Worm (Caenorhabditis elegans) whole organism, L2 larva: ENCODE results near the gene hmg-1.1.

Source experiments
- C34F6.9 ChIP-seq: fragments of 150-350 bp; optimal IDR thresholded peaks from 2 replicates; lab custom pipeline; 2014; ENCODE audit warnings: missing biosample characterization, missing genetic modification characterization
- F13H6.1 ChIP-seq: sonication (generic microtip); optimal IDR thresholded peaks from 2 replicates; lab custom pipeline; 2016; ENCODE audit warnings: missing genetic modification characterization, missing compliant biosample characterization
- R02D3.7 ChIP-seq: fragments of 150-350 bp; optimal IDR thresholded peaks from 2 replicates; lab custom pipeline; 2014; ENCODE audit warnings: missing biosample characterization, missing genetic modification characterization
- Y55F3AM.14 ChIP-seq: fragments of 200-800 bp; sonication (Bioruptor generic); optimal IDR thresholded peaks from 2 replicates; lab custom pipeline; 2018; ENCODE audit warnings: mild to moderate bottlenecking, missing genetic modification characterization, missing compliant biosample characterization
- ZK546.5 ChIP-seq: sonication (generic microtip); optimal IDR thresholded peaks from 2 replicates; lab custom pipeline; 2017; ENCODE audit warnings: missing biosample characterization, missing genetic modification characterization
- alr-1 ChIP-seq: fragments of 150-350 bp; optimal IDR thresholded peaks from 2 replicates; lab custom pipeline; 2014; ENCODE audit warnings: missing biosample characterization, missing genetic modification characterization
- aly-2 ChIP-seq: fragments of 150-350 bp; optimal IDR thresholded peaks from 2 replicates; lab custom pipeline; 2014; ENCODE audit warnings: missing biosample characterization, missing genetic modification characterization
- ama-1 ChIP-seq: fragments of 150-350 bp; optimal IDR thresholded peaks from 2 replicates; lab custom pipeline; 2018; ENCODE audit warnings: inconsistent platforms
- blmp-1 ChIP-seq: sonication (generic microtip); optimal IDR thresholded peaks from 2 replicates; lab custom pipeline; 2017; ENCODE audit warnings: missing genetic modification characterization, mild to moderate bottlenecking, missing compliant biosample characterization, antibody characterized with exemption, moderate library complexity; ENCODE audit not compliant: insufficient read depth
- ceh-16 ChIP-seq: fragments of 150-350 bp; optimal IDR thresholded peaks from 2 replicates; lab custom pipeline; 2014; ENCODE audit warnings: missing biosample characterization, missing genetic modification characterization
- ceh-82 ChIP-seq: fragments of 150-350 bp; optimal IDR thresholded peaks from 2 replicates; lab custom pipeline; 2014; ENCODE audit warnings: missing biosample characterization, missing genetic modification characterization
- crh-2 ChIP-seq: sonication (generic microtip); optimal IDR thresholded peaks from 2 replicates; lab custom pipeline; 2017; ENCODE audit warnings: missing biosample characterization, missing genetic modification characterization
- dmd-4 ChIP-seq: sonication (generic microtip); optimal IDR thresholded peaks from 2 replicates; lab custom pipeline; 2017; ENCODE audit warnings: missing biosample characterization, missing genetic modification characterization
- egl-27 ChIP-seq: sonication (generic microtip); optimal IDR thresholded peaks from 3 replicates; lab custom pipeline; 2017; ENCODE audit warnings: missing biosample characterization, missing genetic modification reagents, missing genetic modification characterization
- elt-1 ChIP-seq: fragments of 150-350 bp; optimal IDR thresholded peaks from 2 replicates; lab custom pipeline; 2014; ENCODE audit warnings: missing biosample characterization, missing genetic modification characterization
- elt-3 ChIP-seq: sonication (generic microtip); optimal IDR thresholded peaks from 2 replicates; lab custom pipeline; 2017; ENCODE audit warnings: missing biosample characterization, missing genetic modification characterization
- fos-1 ChIP-seq: fragments of 150-350 bp; optimal IDR thresholded peaks from 2 replicates; lab custom pipeline; 2014; ENCODE audit warnings: missing biosample characterization, missing genetic modification characterization
- lin-11 ChIP-seq: fragments of 150-350 bp; sonication (generic microtip); optimal IDR thresholded peaks from 2 replicates; lab custom pipeline; 2014; ENCODE audit warnings: missing biosample characterization, missing genetic modification characterization, inconsistent platforms, mixed read lengths
- lin-39 ChIP-seq: fragments of 150-350 bp; optimal IDR thresholded peaks from 2 replicates; lab custom pipeline; 2014; ENCODE audit warnings: missing biosample characterization, missing genetic modification reagents, missing genetic modification characterization
- lsy-2 ChIP-seq, 2 experiments: fragments of 150-350 bp in 1 of 2; sonication (generic microtip) in 1 of 2; optimal IDR thresholded peaks; 2 replicates each; lab custom pipeline; 2014 to 2017; ENCODE audit warnings: missing biosample characterization in 2 of 2, missing genetic modification characterization in 2 of 2
- mab-5 ChIP-seq: fragments of 150-350 bp; optimal IDR thresholded peaks from 2 replicates; lab custom pipeline; 2014; ENCODE audit warnings: missing biosample characterization, missing genetic modification characterization
- mbf-1 ChIP-seq: sonication (generic microtip); optimal IDR thresholded peaks from 2 replicates; lab custom pipeline; 2017; ENCODE audit warnings: missing biosample characterization, missing genetic modification characterization
- mdl-1 ChIP-seq, 2 experiments: fragments of 150-350 bp in 1 of 2; sonication (generic microtip) in 1 of 2; optimal IDR thresholded peaks; 2 replicates each; lab custom pipeline; 2017; ENCODE audit warnings: missing biosample characterization in 2 of 2, missing genetic modification characterization in 2 of 2
- nhr-10 ChIP-seq: sonication (generic microtip); optimal IDR thresholded peaks from 2 replicates; lab custom pipeline; 2017; ENCODE audit warnings: missing biosample characterization, missing genetic modification characterization
- nhr-12 ChIP-seq: fragments of 150-350 bp; optimal IDR thresholded peaks from 2 replicates; lab custom pipeline; 2014; ENCODE audit warnings: missing biosample characterization, missing genetic modification characterization
- nhr-21 ChIP-seq: fragments of 150-350 bp; optimal IDR thresholded peaks from 2 replicates; lab custom pipeline; 2014; ENCODE audit warnings: missing biosample characterization, missing genetic modification characterization
- nhr-23 ChIP-seq: fragments of 150-350 bp; optimal IDR thresholded peaks from 2 replicates; lab custom pipeline; 2014; ENCODE audit warnings: missing biosample characterization, missing genetic modification reagents, missing genetic modification characterization
- nhr-237 ChIP-seq: fragments of 150-350 bp; optimal IDR thresholded peaks from 2 replicates; lab custom pipeline; 2014; ENCODE audit warnings: missing biosample characterization, missing genetic modification characterization
- nhr-25 ChIP-seq: fragments of 150-350 bp; sonication (generic microtip); optimal IDR thresholded peaks from 3 replicates; lab custom pipeline; 2014; ENCODE audit warnings: missing biosample characterization, missing genetic modification characterization
- nhr-6 ChIP-seq: fragments of 150-350 bp; optimal IDR thresholded peaks from 2 replicates; lab custom pipeline; 2014; ENCODE audit warnings: missing biosample characterization, missing genetic modification characterization
- nhr-77 ChIP-seq: fragments of 150-350 bp; optimal IDR thresholded peaks from 2 replicates; lab custom pipeline; 2014; ENCODE audit warnings: missing biosample characterization, missing genetic modification characterization
- peb-1 ChIP-seq: fragments of 150-350 bp; optimal IDR thresholded peaks from 2 replicates; lab custom pipeline; 2014; ENCODE audit warnings: missing biosample characterization, missing genetic modification characterization
- sem-4 ChIP-seq: fragments of 150-350 bp; optimal IDR thresholded peaks from 2 replicates; lab custom pipeline; 2014; ENCODE audit warnings: missing biosample characterization, missing genetic modification reagents, missing genetic modification characterization
- skn-1 ChIP-seq: sonication (generic microtip); optimal IDR thresholded peaks from 2 replicates; lab custom pipeline; 2017; ENCODE audit warnings: missing biosample characterization, missing genetic modification characterization
- sma-3 ChIP-seq: sonication (generic microtip); optimal IDR thresholded peaks from 2 replicates; lab custom pipeline; 2016; ENCODE audit warnings: missing genetic modification reagents, missing genetic modification characterization, missing compliant biosample characterization
- sma-9 ChIP-seq, 2 experiments: fragments of 150-350 bp in 1 of 2; sonication (generic microtip) in 1 of 2; optimal IDR thresholded peaks; 2 replicates each; lab custom pipeline; 2014 to 2016; ENCODE audit warnings: missing genetic modification characterization in 2 of 2, mild to moderate bottlenecking in 1 of 2, missing biosample characterization in 1 of 2, missing compliant biosample characterization in 1 of 2, missing genetic modification reagents in 1 of 2, moderate library complexity in 1 of 2
- snpc-4 ChIP-seq: fragments of 150-350 bp; optimal IDR thresholded peaks from 2 replicates; lab custom pipeline; 2014; ENCODE audit warnings: missing biosample characterization, missing genetic modification characterization
- unc-39 ChIP-seq: fragments of 150-350 bp; optimal IDR thresholded peaks from 2 replicates; lab custom pipeline; 2014; ENCODE audit warnings: missing biosample characterization, missing genetic modification characterization
- unc-55 ChIP-seq: fragments of 150-350 bp; sonication (generic microtip); optimal IDR thresholded peaks from 3 replicates; lab custom pipeline; 2014; ENCODE audit warnings: missing biosample characterization, missing genetic modification reagents, missing genetic modification characterization
- unc-62 ChIP-seq: fragments of 150-350 bp; optimal IDR thresholded peaks from 2 replicates; lab custom pipeline; 2014; ENCODE audit warnings: missing biosample characterization, missing genetic modification reagents, missing genetic modification characterization
- zag-1 ChIP-seq: fragments of 150-350 bp; optimal IDR thresholded peaks from 2 replicates; lab custom pipeline; 2014; ENCODE audit warnings: missing biosample characterization, missing genetic modification characterization
- ztf-1 ChIP-seq: fragments of 200-800 bp; sonication (Bioruptor generic); conservative IDR thresholded peaks from 2 replicates; pipeline ENCODE4 v1.3.6; 2022; ENCODE audit warnings: missing genetic modification characterization, missing compliant biosample characterization
- ztf-11 ChIP-seq: sonication (generic microtip); optimal IDR thresholded peaks from 2 replicates; lab custom pipeline; 2017; ENCODE audit warnings: missing biosample characterization, missing genetic modification characterization
- ztf-4 ChIP-seq: fragments of 150-350 bp; optimal IDR thresholded peaks from 2 replicates; lab custom pipeline; 2014; ENCODE audit warnings: missing biosample characterization, missing genetic modification characterization

Gene hmg-1.1

ce11 chrII:14244457-14245254, 5.8 kb upstream of the hmg-1.1 start (continued):
- TF ChIP-seq unc-55 (GFP tag; lab: Kevin White, UChicago) (peak; percentile 73), unc-39 (tag; lab: Kevin White, UChicago) (no peak), snpc-4 (peak; percentile 22), aly-2 (tag; lab: Kevin White, UChicago) (no peak), ZK546.5 (tag; lab: Kevin White, UChicago) (no peak), ama-1 (peak; percentile 69), alr-1 (tag; lab: Kevin White, UChicago) (no peak), ztf-11 (tag; lab: Kevin White, UChicago) (no peak), sem-4 (tag; lab: Kevin White, UChicago) (peak; percentile 12), R02D3.7 (no peak), ztf-4 (tag; lab: Kevin White, UChicago) (no peak), peb-1 (tag; lab: Kevin White, UChicago) (no peak), nhr-12 (tag; lab: Kevin White, UChicago) (no peak), blmp-1 (tag; lab: Kevin White, UChicago) (peak; percentile 64), nhr-21 (tag; lab: Kevin White, UChicago) (peak; percentile 13), Y55F3AM.14 (GFP tag; lab: Kevin White, UChicago) (no peak), zag-1 (peak; percentile 53), ceh-82 (tag; lab: Kevin White, UChicago) (no peak), sma-9 (GFP tag; optimal IDR thresholded peaks at IDR 0.05; lab: Kevin White, UChicago) (peak; percentile 33), sma-9 (tag; optimal IDR thresholded peaks at IDR 0.05; lab: Kevin White, UChicago) (no peak), C34F6.9 (peak; percentile 88), F13H6.1 (tag; lab: Kevin White, UChicago) (peak; percentile 57)

ce11 chrII:14247227-14247626, 3.3 kb upstream of the hmg-1.1 start:
- TF ChIP-seq dmd-4 (tag; lab: Kevin White, UChicago): no peak
- no peak for TF ChIP-seq lin-39 (tag; lab: Kevin White, UChicago)
- TF ChIP-seq F13H6.1 (tag; lab: Kevin White, UChicago): no peak
- no peak for TF ChIP-seq unc-62
- TF ChIP-seq lsy-2 (tag; optimal IDR thresholded peaks at IDR 0.05; lab: Kevin White, UChicago): no peak
- TF ChIP-seq nhr-237 (tag; lab: Kevin White, UChicago): no peak
- TF ChIP-seq unc-55 (GFP tag; lab: Kevin White, UChicago): no peak
- no peak for TF ChIP-seq fos-1 (tag; lab: Kevin White, UChicago)
- no peak for TF ChIP-seq mbf-1 (tag; lab: Kevin White, UChicago)
- no peak for TF ChIP-seq blmp-1 (tag; lab: Kevin White, UChicago)
- no peak for TF ChIP-seq crh-2
- no peak for TF ChIP-seq ZK546.5 (tag; lab: Kevin White, UChicago)
- TF ChIP-seq ztf-4 (tag; lab: Kevin White, UChicago): no peak
- no peak for TF ChIP-seq sem-4 (tag; lab: Kevin White, UChicago)
- no peak for TF ChIP-seq elt-3 (tag; lab: Kevin White, UChicago)
- TF ChIP-seq sma-9 (GFP tag; optimal IDR thresholded peaks at IDR 0.05; lab: Kevin White, UChicago): no peak
- TF ChIP-seq sma-9 (tag; optimal IDR thresholded peaks at IDR 0.05; lab: Kevin White, UChicago): no peak
- TF ChIP-seq nhr-6: no peak
- no peak for TF ChIP-seq nhr-12 (tag; lab: Kevin White, UChicago)
- no peak for TF ChIP-seq ztf-1 (GFP tag; lab: Robert Waterston, UW)
- no peak for TF ChIP-seq mab-5 (tag; lab: Kevin White, UChicago)
- TF ChIP-seq, all 48 proteins: peak for 0

- TF ChIP-seq nhr-23 (tag; lab: Kevin White, UChicago) (no peak), alr-1 (tag; lab: Kevin White, UChicago) (no peak), crh-2 (peak; percentile 9), elt-1 (no peak), mdl-1 (tag; optimal IDR thresholded peaks at IDR 0.05; lab: Kevin White, UChicago) (no peak), F13H6.1 (tag; lab: Kevin White, UChicago) (peak; percentile 12), mab-5 (tag; lab: Kevin White, UChicago) (no peak), unc-62 (no peak), egl-27 (tag; lab: Kevin White, UChicago) (no peak), nhr-6 (no peak), ceh-82 (tag; lab: Kevin White, UChicago) (no peak), ZK546.5 (tag; lab: Kevin White, UChicago) (no peak), nhr-21 (tag; lab: Kevin White, UChicago) (no peak), nhr-25 (tag; lab: Kevin White, UChicago) (peak; percentile 86), dmd-4 (tag; lab: Kevin White, UChicago) (no peak), sma-3 (GFP tag; lab: Kevin White, UChicago) (peak; percentile 60), nhr-77 (tag; lab: Kevin White, UChicago) (no peak), lin-11 (tag; lab: Kevin White, UChicago) (no peak), ceh-16 (no peak), peb-1 (tag; lab: Kevin White, UChicago) (no peak), C34F6.9 (no peak), nhr-237 (tag; lab: Kevin White, UChicago) (no peak), nhr-10 (tag; lab: Kevin White, UChicago) (no peak), skn-1 (tag; lab: Kevin White, UChicago) (no peak), lin-39 (tag; lab: Kevin White, UChicago) (no peak), R02D3.7 (no peak), blmp-1 (tag; lab: Kevin White, UChicago) (peak; percentile 35)
These were observed 2.6 kb upstream of the hmg-1.1 start for ce11 chrII:14247748-14248502.
